Fruit fly (Drosophila melanogaster) whole organism: ENCODE data around the gene Obp83cd.

ENCODE experiments used
- CG8478 ChIP-seq: fragments of >200 bp; optimal IDR thresholded peaks from 2 replicates; lab custom pipeline; 2018; ENCODE audit warnings: inconsistent platforms
- Dll ChIP-seq: fragments of >200 bp; optimal IDR thresholded peaks from 2 replicates; lab custom pipeline; 2017
- EcR ChIP-seq, 2 experiments: fragments of >200 bp; optimal IDR thresholded peaks; 2 replicates each; lab custom pipeline; 2017; ENCODE audit warnings: missing biosample characterization in 2 of 2, missing genetic modification characterization in 2 of 2, missing genetic modification reagents in 2 of 2
- pan ChIP-seq: fragments of >200 bp; optimal IDR thresholded peaks from 2 replicates; lab custom pipeline; 2017
- psq ChIP-seq: fragments of >200 bp; optimal IDR thresholded peaks from 2 replicates; lab custom pipeline; 2017
- usp ChIP-seq: fragments of >200 bp; optimal IDR thresholded peaks from 2 replicates; lab custom pipeline; 2017; ENCODE audit warnings: missing biosample characterization, missing genetic modification characterization, mixed read lengths

dm6 chr3R:6110916-6111315 lies 3.0 kb downstream of the Obp83cd start, which contains the start of gene Obp83ef:
- TF ChIP-seq pan (lab: Kevin White, UChicago) (no peak), psq (lab: Kevin White, UChicago) (no peak), usp (GFP tag; lab: Kevin White, UChicago) (no peak), CG8478 (lab: Kevin White, UChicago) (no peak), Dll (lab: Kevin White, UChicago) (no peak), EcR (GFP tag; optimal IDR thresholded peaks at IDR 0.05; lab: Kevin White, UChicago) (peak in 1 of 2 experiments; percentile 52)
